Worm (Caenorhabditis elegans) whole organism, L4/young adult: ENCODE data around the gene nhr-46.

ENCODE experiments used
- dao-5 ChIP-seq: sonication (generic microtip); optimal IDR thresholded peaks from 2 replicates; lab custom pipeline; 2016; ENCODE audit warnings: missing genotype, missing genetic modification characterization, moderate library complexity, missing compliant biosample characterization
- him-1 ChIP-seq: sonication (generic microtip); optimal IDR thresholded peaks from 2 replicates; lab custom pipeline; 2016; ENCODE audit warnings: missing genotype, missing genetic modification reagents, missing genetic modification characterization, missing compliant biosample characterization

ce11 chrIV:5755922-5756321, 1.7 kb downstream of the nhr-46 start:
- TF ChIP-seq him-1 (no peak), dao-5 (tag; lab: Kevin White, UChicago) (no peak)
